Worm (Caenorhabditis elegans) whole organism, mixed stage, embryonic: ENCODE results near the gene madf-11.

ENCODE experiments used
- M03D4.4 ChIP-seq: sonication (generic microtip); optimal IDR thresholded peaks from 2 replicates; lab custom pipeline; 2017; ENCODE audit warnings: mild to moderate bottlenecking, missing genetic modification characterization, missing compliant biosample characterization
- bed-3 ChIP-seq: fragments of 200-800 bp; sonication (Bioruptor generic); optimal IDR thresholded peaks from 3 replicates; lab custom pipeline; 2018; ENCODE audit warnings: mild to moderate bottlenecking, missing genetic modification characterization, moderate library complexity, missing compliant biosample characterization
- blmp-1 ChIP-seq: fragments of 150-350 bp; optimal IDR thresholded peaks from 2 replicates; lab custom pipeline; 2014; ENCODE audit warnings: missing biosample characterization, missing genetic modification characterization
- ceh-39 ChIP-seq: fragments of 150-350 bp; optimal IDR thresholded peaks from 2 replicates; lab custom pipeline; 2014; ENCODE audit warnings: missing biosample characterization, missing genetic modification characterization
- ceh-43 ChIP-seq: fragments of 200-800 bp; sonication (Bioruptor generic); optimal IDR thresholded peaks from 2 replicates; lab custom pipeline; 2018; ENCODE audit warnings: mild to moderate bottlenecking, missing genetic modification characterization, moderate library complexity, missing compliant biosample characterization
- ceh-83 ChIP-seq: fragments of 200-800 bp; sonication (Bioruptor generic); optimal IDR thresholded peaks from 2 replicates; lab custom pipeline; 2018; ENCODE audit warnings: mild to moderate bottlenecking, missing genetic modification characterization, missing compliant biosample characterization
- ces-1 ChIP-seq: fragments of 150-350 bp; optimal IDR thresholded peaks from 2 replicates; lab custom pipeline; 2014; ENCODE audit warnings: missing biosample characterization, missing genetic modification reagents, missing genetic modification characterization
- cnd-1 ChIP-seq: fragments of 200-800 bp; sonication (Bioruptor generic); optimal IDR thresholded peaks from 2 replicates; lab custom pipeline; 2018; ENCODE audit warnings: mild to moderate bottlenecking, missing genetic modification characterization, missing compliant biosample characterization
- drap-1 ChIP-seq: fragments of 200-800 bp; sonication (Bioruptor generic); optimal IDR thresholded peaks from 3 replicates; lab custom pipeline; 2018; ENCODE audit warnings: mild to moderate bottlenecking, missing genetic modification characterization, missing compliant biosample characterization
- elt-1 ChIP-seq: sonication (generic microtip); optimal IDR thresholded peaks from 2 replicates; lab custom pipeline; 2017; ENCODE audit warnings: missing genetic modification characterization, mild to moderate bottlenecking, missing compliant biosample characterization, antibody characterized with exemption, moderate library complexity, borderline replicate concordance; ENCODE audit not compliant: insufficient read depth
- elt-3 ChIP-seq: fragments of 150-350 bp; optimal IDR thresholded peaks from 2 replicates; lab custom pipeline; 2014; ENCODE audit warnings: missing biosample characterization, missing genetic modification characterization
- flh-1 ChIP-seq: fragments of 200-800 bp; sonication (Bioruptor generic); optimal IDR thresholded peaks from 2 replicates; lab custom pipeline; 2018; ENCODE audit warnings: mild to moderate bottlenecking, missing genetic modification characterization, moderate library complexity, missing compliant biosample characterization
- ham-2 ChIP-seq: fragments of 200-800 bp; sonication (Bioruptor generic); optimal IDR thresholded peaks from 2 replicates; lab custom pipeline; 2018; ENCODE audit warnings: mild to moderate bottlenecking, missing genetic modification characterization, missing compliant biosample characterization
- hlh-1 ChIP-seq: fragments of 150-350 bp; optimal IDR thresholded peaks from 2 replicates; lab custom pipeline; 2014; ENCODE audit warnings: missing biosample characterization, missing genetic modification reagents, missing genetic modification characterization
- lin-13 ChIP-seq: fragments of 150-350 bp; optimal IDR thresholded peaks from 2 replicates; lab custom pipeline; 2014; ENCODE audit warnings: missing biosample characterization, missing genetic modification characterization
- lin-32 ChIP-seq: fragments of 200-800 bp; sonication (Bioruptor generic); optimal IDR thresholded peaks from 2 replicates; lab custom pipeline; 2018; ENCODE audit warnings: mild to moderate bottlenecking, missing genetic modification characterization, missing compliant biosample characterization
- lsy-2 ChIP-seq: fragments of 150-350 bp; optimal IDR thresholded peaks from 2 replicates; lab custom pipeline; 2014; ENCODE audit warnings: missing biosample characterization, missing genetic modification characterization
- mep-1 ChIP-seq: fragments of 150-350 bp; optimal IDR thresholded peaks from 2 replicates; lab custom pipeline; 2017; ENCODE audit warnings: missing biosample characterization, missing genetic modification reagents, missing genetic modification characterization, inconsistent platforms
- mls-2 ChIP-seq: sonication (generic microtip); optimal IDR thresholded peaks from 2 replicates; lab custom pipeline; 2016; ENCODE audit warnings: mild to moderate bottlenecking, missing genetic modification characterization, moderate library complexity, missing compliant biosample characterization
- nhr-12 ChIP-seq: fragments of 150-350 bp; optimal IDR thresholded peaks from 2 replicates; lab custom pipeline; 2014; ENCODE audit warnings: missing biosample characterization, missing genetic modification characterization
- nhr-2 ChIP-seq: fragments of 150-350 bp; optimal IDR thresholded peaks from 2 replicates; lab custom pipeline; 2014; ENCODE audit warnings: missing biosample characterization, missing genetic modification characterization
- nhr-237 ChIP-seq: fragments of 150-350 bp; optimal IDR thresholded peaks from 2 replicates; lab custom pipeline; 2014; ENCODE audit warnings: missing biosample characterization, missing genetic modification characterization
- nhr-28 ChIP-seq: fragments of 150-350 bp; optimal IDR thresholded peaks from 2 replicates; lab custom pipeline; 2014; ENCODE audit warnings: missing biosample characterization, missing genetic modification characterization
- nhr-76 ChIP-seq: sonication (generic microtip); optimal IDR thresholded peaks from 2 replicates; lab custom pipeline; 2017; ENCODE audit warnings: missing biosample characterization, missing genetic modification characterization
- pha-4 ChIP-seq: fragments of 150-350 bp; optimal IDR thresholded peaks from 2 replicates; lab custom pipeline; 2018; ENCODE audit warnings: missing biosample characterization, missing genetic modification reagents, missing genetic modification characterization
- sem-2 ChIP-seq: fragments of 200-800 bp; sonication (Bioruptor generic); optimal IDR thresholded peaks from 2 replicates; lab custom pipeline; 2018; ENCODE audit warnings: mild to moderate bottlenecking, missing genetic modification characterization, missing compliant biosample characterization
- snpc-4 ChIP-seq: fragments of 150-350 bp; optimal IDR thresholded peaks from 2 replicates; lab custom pipeline; 2014; ENCODE audit warnings: missing biosample characterization, missing genetic modification characterization
- sptf-1 ChIP-seq: sonication (generic microtip); optimal IDR thresholded peaks from 2 replicates; lab custom pipeline; 2017; ENCODE audit warnings: mild to moderate bottlenecking, missing genetic modification characterization, moderate library complexity, missing compliant biosample characterization
- tbx-8 ChIP-seq: fragments of 200-800 bp; sonication (Bioruptor generic); optimal IDR thresholded peaks from 2 replicates; lab custom pipeline; 2018; ENCODE audit warnings: mild to moderate bottlenecking, missing genetic modification characterization, moderate library complexity, missing compliant biosample characterization
- unc-120 ChIP-seq: sonication (generic microtip); optimal IDR thresholded peaks from 2 replicates; lab custom pipeline; 2017; ENCODE audit warnings: missing genetic modification characterization, missing compliant biosample characterization; ENCODE audit not compliant: poor library complexity, severe bottlenecking
- unc-39 ChIP-seq: fragments of 150-350 bp; optimal IDR thresholded peaks from 2 replicates; lab custom pipeline; 2014; ENCODE audit warnings: missing biosample characterization, missing genetic modification characterization
- unc-62 ChIP-seq: fragments of 150-350 bp; optimal IDR thresholded peaks from 2 replicates; lab custom pipeline; 2014; ENCODE audit warnings: missing biosample characterization, missing genetic modification reagents, missing genetic modification characterization
- zip-8 ChIP-seq: fragments of 150-350 bp; optimal IDR thresholded peaks from 2 replicates; lab custom pipeline; 2014; ENCODE audit warnings: missing biosample characterization, missing genetic modification characterization
- ztf-11 ChIP-seq: fragments of 150-350 bp; optimal IDR thresholded peaks from 2 replicates; lab custom pipeline; 2014; ENCODE audit warnings: missing biosample characterization, missing genetic modification characterization

The madf-11 gene

DNA sequence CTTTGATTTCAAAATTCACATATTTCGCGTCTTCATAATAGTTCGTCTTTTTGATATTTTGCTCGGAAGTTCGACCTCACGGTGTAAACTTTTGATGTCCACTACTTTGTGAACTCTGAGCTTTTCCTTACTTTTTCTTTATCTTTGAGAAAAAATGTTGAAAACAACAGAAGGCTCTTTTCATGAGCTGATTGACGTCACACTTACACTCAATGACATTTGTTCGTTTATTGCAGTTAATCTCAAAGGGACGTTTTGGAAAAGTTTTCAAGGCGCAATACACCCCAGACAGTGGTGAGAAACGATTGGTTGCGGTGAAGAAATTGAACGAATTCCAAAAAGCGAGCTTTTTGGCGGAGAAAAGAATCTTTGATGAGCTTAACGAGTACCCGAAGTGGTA, 25.9 kb upstream of the madf-11 start:
- TF ChIP-seq drap-1 (GFP tag; lab: Kevin White, UChicago), result no peak
- no peak for TF ChIP-seq mls-2 (tag; lab: Kevin White, UChicago)
- no peak for TF ChIP-seq bed-3
- TF ChIP-seq hlh-1, result no peak
- no peak for TF ChIP-seq ces-1 (GFP tag; lab: Kevin White, UChicago)
- no peak for TF ChIP-seq mep-1 (tag; lab: Kevin White, UChicago)
- no peak for TF ChIP-seq flh-1 (GFP tag; lab: Kevin White, UChicago)
- no peak for TF ChIP-seq ztf-11 (tag; lab: Kevin White, UChicago)
- TF ChIP-seq lin-32, result no peak
- no peak for TF ChIP-seq elt-3
- no peak for TF ChIP-seq cnd-1
- no peak for TF ChIP-seq ceh-43 (GFP tag; lab: Kevin White, UChicago)
- no peak for TF ChIP-seq sptf-1
- TF ChIP-seq sem-2 (GFP tag; lab: Kevin White, UChicago), result no peak
- no peak for TF ChIP-seq nhr-237 (tag; lab: Kevin White, UChicago)
- TF ChIP-seq nhr-12 (tag; lab: Kevin White, UChicago), result no peak

DNA sequence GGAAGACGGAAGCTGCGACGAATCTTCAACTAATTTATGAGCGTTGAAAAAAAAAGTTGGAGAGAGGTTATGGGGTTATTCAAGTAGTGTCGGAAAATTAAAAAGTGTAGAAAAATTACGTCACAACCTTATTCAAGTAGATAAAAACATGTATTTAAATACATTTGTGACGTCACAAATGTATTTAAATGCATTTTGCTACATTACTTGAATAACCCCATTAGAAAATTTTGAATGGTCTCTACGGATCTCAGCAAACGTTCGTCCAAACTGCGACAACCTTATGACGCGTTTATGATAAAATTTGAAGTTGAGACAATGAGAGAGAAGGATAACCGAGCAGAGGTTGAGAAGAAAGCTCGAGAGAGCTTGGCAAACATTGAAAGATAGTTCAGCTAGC, 24.2 kb upstream of the madf-11 start:
- peak; percentile 90 for TF ChIP-seq zip-8 (tag; lab: Kevin White, UChicago)

DNA sequence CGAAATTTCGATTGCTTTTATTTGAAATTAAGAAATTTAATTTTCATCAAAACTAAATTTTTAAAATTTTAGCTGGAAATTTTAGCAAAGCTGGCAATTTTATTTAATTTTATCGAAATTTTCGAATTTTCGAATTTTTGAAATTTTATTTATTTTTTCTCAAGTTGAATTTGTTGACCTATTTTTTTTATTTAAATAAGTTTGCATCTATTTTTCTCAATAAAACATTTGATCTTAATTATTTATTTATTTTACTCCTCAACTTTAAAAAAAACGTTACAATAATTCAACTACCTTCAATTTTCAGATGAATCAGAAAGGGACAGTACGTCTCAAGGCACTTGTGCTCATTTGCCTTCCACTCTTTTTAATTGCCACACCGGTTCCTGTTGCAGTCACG, 21.5 kb upstream of the madf-11 start, which contains the start of gene daf-4:
daf-4 (plus strand) TSS at position 301 of the 400 bp plus-strand sequence.
- TF ChIP-seq M03D4.4 (tag; lab: Kevin White, UChicago) (no peak), ces-1 (GFP tag; lab: Kevin White, UChicago) (no peak), nhr-28 (tag; lab: Kevin White, UChicago) (no peak), mls-2 (tag; lab: Kevin White, UChicago) (no peak), zip-8 (tag; lab: Kevin White, UChicago) (no peak), ceh-39 (tag; lab: Kevin White, UChicago) (no peak), lsy-2 (no peak), sptf-1 (no peak), unc-120 (no peak), nhr-76 (tag; lab: Kevin White, UChicago) (no peak), ceh-83 (GFP tag; lab: Kevin White, UChicago) (no peak), nhr-237 (tag; lab: Kevin White, UChicago) (no peak), flh-1 (GFP tag; lab: Kevin White, UChicago) (no peak)

DNA sequence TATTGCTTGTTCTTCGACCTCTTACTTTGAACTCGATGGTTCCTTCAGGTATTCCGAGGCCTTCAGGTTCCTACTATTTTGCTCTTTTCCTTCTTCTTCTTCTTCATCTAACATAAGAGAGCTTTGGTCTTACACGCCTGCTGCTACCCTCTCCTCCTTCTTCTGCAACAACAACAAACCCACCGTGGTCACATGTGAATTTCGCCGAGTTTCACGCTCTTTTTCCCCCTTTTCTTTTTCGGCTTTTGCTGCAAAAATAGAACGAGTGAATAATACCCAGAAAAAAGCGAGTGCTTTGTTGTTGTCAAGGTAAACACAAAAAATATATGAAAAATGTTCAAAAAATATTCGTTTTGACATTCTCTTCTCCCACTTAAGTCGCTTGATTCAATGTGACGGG, 20.1 kb upstream of the madf-11 start:
- TF ChIP-seq tbx-8 (GFP tag; lab: Kevin White, UChicago) (no peak), unc-39 (tag; lab: Kevin White, UChicago) (no peak), unc-120 (peak; percentile 30), hlh-1 (peak; percentile 38)

DNA sequence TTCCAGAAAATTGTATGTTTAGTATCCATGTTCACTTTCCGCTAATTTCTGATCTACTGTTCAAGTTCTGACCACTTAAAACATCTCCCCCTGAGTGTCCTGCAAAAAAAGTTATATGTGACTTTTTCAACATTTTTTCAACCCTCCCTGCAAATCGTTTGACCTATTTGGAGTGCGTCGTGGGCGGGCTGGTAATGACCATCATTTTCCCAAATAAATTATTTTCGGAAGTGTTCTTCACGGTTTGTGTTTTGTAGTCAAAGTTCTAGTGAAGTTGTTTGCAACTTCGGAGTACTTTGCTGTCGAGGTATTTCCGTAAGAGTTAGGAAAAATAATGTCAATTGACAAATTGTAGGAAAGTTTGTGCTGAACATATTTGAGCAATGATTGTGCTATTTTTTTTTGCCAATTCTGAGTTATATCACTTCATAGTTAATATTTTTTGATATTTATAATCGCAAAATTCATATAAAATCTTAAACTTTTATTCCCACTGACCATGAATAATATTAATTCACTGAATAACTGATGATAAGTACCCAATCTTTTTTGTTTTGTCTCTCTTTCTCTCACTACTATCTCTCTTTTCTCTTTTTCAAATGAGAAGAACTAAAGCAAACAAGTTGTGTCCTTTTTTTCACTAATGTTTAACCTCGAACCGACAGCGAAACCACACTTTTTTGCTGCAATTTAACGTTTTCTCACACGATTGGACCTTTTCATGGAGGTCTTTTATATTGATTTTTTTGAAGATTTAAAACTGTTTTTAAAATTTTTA, 19.1 kb upstream of the madf-11 start:
- no peak for TF ChIP-seq lin-32
- no peak for TF ChIP-seq hlh-1
- no peak for TF ChIP-seq bed-3
- no peak for TF ChIP-seq sptf-1
- no peak for TF ChIP-seq nhr-237 (tag; lab: Kevin White, UChicago)
- no peak for TF ChIP-seq cnd-1
- TF ChIP-seq unc-120, result no peak

DNA sequence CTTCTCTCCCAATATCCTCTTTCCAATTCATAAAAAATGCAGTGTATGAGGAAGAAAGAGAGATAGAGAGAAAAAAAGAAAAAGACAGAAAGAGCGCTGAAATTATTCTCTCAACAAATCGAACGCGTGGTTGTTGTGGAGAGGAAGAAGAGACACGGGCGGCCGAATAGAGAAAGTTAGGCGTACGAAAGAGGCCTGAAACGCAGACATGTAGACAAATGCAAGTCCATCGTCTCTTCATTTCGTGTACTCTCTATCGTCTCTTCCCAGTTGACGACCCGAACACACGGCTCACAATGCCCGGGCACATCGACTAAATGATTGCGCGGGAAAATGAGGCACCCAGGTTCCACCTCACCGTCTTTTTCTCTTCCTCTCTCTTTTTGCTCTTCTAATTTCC, 17.9 kb upstream of the madf-11 start:
- TF ChIP-seq drap-1 (GFP tag; lab: Kevin White, UChicago) (no peak), sptf-1 (no peak), pha-4 (tag; lab: Kevin White, UChicago) (peak; percentile 71), bed-3 (no peak), unc-62 (GFP tag; lab: Kevin White, UChicago) (peak; percentile 61), lin-13 (tag; lab: Kevin White, UChicago) (peak; percentile 26), flh-1 (GFP tag; lab: Kevin White, UChicago) (no peak), M03D4.4 (tag; lab: Kevin White, UChicago) (no peak), hlh-1 (peak; percentile 20), ces-1 (GFP tag; lab: Kevin White, UChicago) (peak; percentile 71), nhr-28 (tag; lab: Kevin White, UChicago) (no peak), blmp-1 (tag; lab: Kevin White, UChicago) (peak; percentile 21), elt-3 (no peak), unc-39 (tag; lab: Kevin White, UChicago) (no peak), ham-2 (GFP tag; lab: Kevin White, UChicago) (no peak), ceh-39 (tag; lab: Kevin White, UChicago) (no peak), zip-8 (tag; lab: Kevin White, UChicago) (no peak), nhr-237 (tag; lab: Kevin White, UChicago) (no peak), lin-32 (no peak), tbx-8 (GFP tag; lab: Kevin White, UChicago) (no peak), nhr-12 (tag; lab: Kevin White, UChicago) (peak; percentile 18), elt-1 (no peak), mls-2 (tag; lab: Kevin White, UChicago) (peak; percentile 62), snpc-4 (tag; lab: Kevin White, UChicago) (no peak), ceh-43 (GFP tag; lab: Kevin White, UChicago) (no peak), nhr-2 (tag; lab: Kevin White, UChicago) (peak; percentile 99), ceh-83 (GFP tag; lab: Kevin White, UChicago) (no peak), mep-1 (tag; lab: Kevin White, UChicago) (no peak), cnd-1 (no peak), lsy-2 (peak; percentile 64), unc-120 (peak; percentile 61), ztf-11 (tag; lab: Kevin White, UChicago) (no peak), nhr-76 (tag; lab: Kevin White, UChicago) (no peak)
